Worm (Caenorhabditis elegans): ENCODE results near the gene npp-9.

Gene npp-9

DNA sequence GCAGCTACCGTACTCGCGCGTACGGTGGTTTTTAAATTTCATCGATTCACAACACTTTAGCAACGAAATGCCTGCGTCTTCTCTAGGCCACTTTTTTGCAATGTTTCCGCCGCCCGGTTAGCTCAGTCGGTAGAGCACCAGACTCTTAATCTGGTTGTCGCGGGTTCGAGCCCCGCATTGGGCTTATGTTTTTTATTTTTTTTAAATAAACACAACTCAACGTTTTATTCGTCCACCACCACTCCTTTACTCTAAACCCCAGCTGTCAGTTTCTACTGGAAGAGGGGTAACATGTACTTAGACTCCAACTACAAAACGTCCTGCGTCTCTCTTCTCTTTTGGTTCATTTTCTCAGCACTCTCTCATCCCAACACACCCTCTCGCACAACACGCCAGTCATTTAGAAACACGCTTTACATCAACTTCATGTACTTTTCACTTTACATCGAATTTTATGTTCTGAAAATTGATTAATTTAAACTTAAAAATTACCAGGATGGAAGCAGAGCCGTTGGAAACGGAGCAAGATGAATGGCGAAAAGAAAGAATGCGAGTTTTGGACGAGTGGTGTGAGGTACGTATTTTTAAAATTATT is 14.8 kb downstream of the npp-9 start, which contains the start of the genes elmd-1 and hecw-1 (continued):
- TF ChIP-seq R02D3.7 (tag; optimal IDR thresholded peaks at IDR 0.05) (no peak), pqm-1 (tag; optimal IDR thresholded peaks at IDR 0.05) (no peak), attf-4 (tag; optimal IDR thresholded peaks at IDR 0.05) (no peak), aha-1 (tag) (peak; percentile 21), nhr-10 (tag; optimal IDR thresholded peaks at IDR 0.05) (no peak), nhr-111 (GFP tag; optimal IDR thresholded peaks at IDR 0.05) (no peak), mep-1 (tag; optimal IDR thresholded peaks at IDR 0.05) (peak; percentile 58)

- TF ChIP-seq aha-1 (tag) (peak; percentile 80), spr-3 (GFP tag; optimal IDR thresholded peaks at IDR 0.05) (no peak), unc-62 (GFP tag; optimal IDR thresholded peaks at IDR 0.05 in 1 of 2) (peak in 1 of 2 experiments; percentile 85), unc-62 (tag; optimal IDR thresholded peaks at IDR 0.05) (no peak)
These were observed 21.8 kb downstream of the npp-9 start for ce11 chrIII:3382465-3382864.

ce11 chrIII:3381866-3382265 is 22.4 kb downstream of the npp-9 start:
- TF ChIP-seq spr-3 (GFP tag; optimal IDR thresholded peaks at IDR 0.05) (no peak), unc-62 (GFP tag; optimal IDR thresholded peaks at IDR 0.05 in 1 of 2) (peak in 1 of 2 experiments; percentile 97), unc-62 (tag; optimal IDR thresholded peaks at IDR 0.05) (no peak)

DNA sequence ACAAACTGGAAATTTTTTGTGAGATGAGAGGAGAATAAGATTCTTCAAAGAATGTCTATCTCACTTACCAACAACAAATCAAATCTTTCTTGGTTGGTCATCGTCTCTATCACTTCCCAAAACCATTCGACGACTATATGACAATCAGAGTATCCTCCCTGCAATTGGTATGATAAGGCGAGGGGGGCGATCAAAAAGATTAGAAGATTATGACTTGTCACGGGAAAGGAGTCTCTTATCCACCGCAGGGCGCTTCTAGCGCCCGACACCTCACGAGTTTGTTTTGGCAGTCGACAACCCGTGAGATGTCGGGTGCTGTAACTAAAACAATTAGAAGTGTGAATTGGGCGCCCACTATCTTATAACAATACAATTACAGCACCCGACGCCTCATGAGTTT is 26.6 kb downstream of the npp-9 start:
- TF ChIP-seq nhr-25 (tag; optimal IDR thresholded peaks at IDR 0.05; ENCODE audit: borderline replicate concordance, insufficient read depth): no peak
- peak in 1 of 2 experiments; percentile 24 for TF ChIP-seq mdl-1 (tag; optimal IDR thresholded peaks at IDR 0.05)
- TF ChIP-seq php-3 (GFP tag; IDR thresholded peaks at IDR 0.05): no peak
- TF ChIP-seq dmd-8 (GFP tag; IDR thresholded peaks at IDR 0.05): no peak
- no peak for TF ChIP-seq madf-9 (GFP tag; conservative IDR thresholded peaks at IDR 0.05)
- no peak for TF ChIP-seq ztf-7 (tag; optimal IDR thresholded peaks at IDR 0.05)
- TF ChIP-seq tra-1 (GFP tag; IDR thresholded peaks at IDR 0.05): 0 out of 2 replicates have a peak, but pooled peaks have one; percentile 29
- TF ChIP-seq lin-39 (tag; optimal IDR thresholded peaks at IDR 0.05): no peak
- TF ChIP-seq attf-4 (tag; optimal IDR thresholded peaks at IDR 0.05): no peak
- peak; percentile 66 for TF ChIP-seq snpc-4 (tag; optimal IDR thresholded peaks at IDR 0.05)
- no peak for TF ChIP-seq nhr-10 (tag; optimal IDR thresholded peaks at IDR 0.05)
- TF ChIP-seq daf-8 (GFP tag; IDR thresholded peaks at IDR 0.05): no peak
- TF ChIP-seq hlh-11 (tag; optimal IDR thresholded peaks at IDR 0.05): peak; percentile 27
- TF ChIP-seq mxl-3 (GFP tag; optimal IDR thresholded peaks at IDR 0.05): no peak
- peak; percentile 15 for TF ChIP-seq mep-1 (tag; optimal IDR thresholded peaks at IDR 0.05)
- peak; percentile 81 for TF ChIP-seq hlh-30 (tag; optimal IDR thresholded peaks at IDR 0.05; ENCODE audit: insufficient read depth)
- no peak for TF ChIP-seq D1046.2 (GFP tag; IDR thresholded peaks at IDR 0.05)
- TF ChIP-seq dmd-6 (GFP tag; IDR thresholded peaks at IDR 0.05): peak; percentile 17; the same call in 1 of the 2 replicates
- TF ChIP-seq ceh-44 (GFP tag; IDR thresholded peaks at IDR 0.05): no peak
- peak; percentile 25 for TF ChIP-seq lin-13 (GFP tag; optimal IDR thresholded peaks at IDR 0.05)
- TF ChIP-seq ceh-62 (tag; optimal IDR thresholded peaks at IDR 0.05): no peak
- TF ChIP-seq nhr-28 (tag; optimal IDR thresholded peaks at IDR 0.05): peak; percentile 38
- TF ChIP-seq nhr-11 (tag; optimal IDR thresholded peaks at IDR 0.05): no peak

DNA sequence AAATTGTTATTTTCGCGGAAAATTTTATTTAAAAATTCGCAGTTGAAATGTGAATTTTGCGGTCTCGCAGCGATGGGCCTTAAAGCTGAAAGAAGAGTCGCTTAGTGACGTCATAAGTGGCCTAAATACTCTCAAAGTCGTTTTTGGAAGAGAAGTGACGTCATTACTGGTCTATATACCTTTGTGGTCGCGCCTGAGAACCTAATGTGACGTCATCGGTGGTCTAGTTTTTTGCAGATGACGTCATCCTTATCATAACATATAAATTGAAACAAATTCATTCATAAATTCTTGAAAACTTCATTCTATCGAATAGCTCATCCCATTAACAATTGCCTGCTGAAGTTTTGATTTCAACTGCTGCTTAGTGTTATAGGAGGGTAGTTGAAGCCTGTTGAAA is 27.1 kb downstream of the npp-9 start:
- no peak for TF ChIP-seq snpc-1.2 (GFP tag; IDR thresholded peaks at IDR 0.05)
- TF ChIP-seq dve-1 (tag; optimal IDR thresholded peaks at IDR 0.05; ENCODE audit: insufficient read depth): no peak
- no peak for TF ChIP-seq zip-2 (tag; optimal IDR thresholded peaks at IDR 0.05)
- no peak for TF ChIP-seq F49E8.2 (tag; optimal IDR thresholded peaks at IDR 0.05; ENCODE audit: borderline replicate concordance)
- no peak for TF ChIP-seq egl-43 (GFP tag; IDR thresholded peaks at IDR 0.05)
- no peak for TF ChIP-seq D1046.2 (GFP tag; IDR thresholded peaks at IDR 0.05)
- no peak for TF ChIP-seq Y5F2A.4 (GFP tag; optimal IDR thresholded peaks at IDR 0.05)
- no peak for TF ChIP-seq mxl-2 (GFP tag; conservative IDR thresholded peaks at IDR 0.05)
- no peak for TF ChIP-seq daf-19 (GFP tag; conservative IDR thresholded peaks at IDR 0.05)
- no peak for TF ChIP-seq ceh-28 (tag; optimal IDR thresholded peaks at IDR 0.05)
- TF ChIP-seq mxl-3 (GFP tag; optimal IDR thresholded peaks at IDR 0.05): no peak
- TF ChIP-seq pha-4 (GFP tag; IDR thresholded peaks at IDR 0.05): no peak
- TF ChIP-seq pha-4 (tag; optimal IDR thresholded peaks at IDR 0.05): no peak
- no peak for TF ChIP-seq sdz-12 (GFP tag; optimal IDR thresholded peaks at IDR 0.05)
